Fruit fly (Drosophila melanogaster) whole organism, embryonic: ENCODE results near the gene nSMase.

ENCODE experiments used
- Adf1 ChIP-seq: fragments of 200-800 bp; sonication (Bioruptor generic); IDR thresholded peaks from 2 replicates; pipeline ENCODE4 v1.3.6; 2022; ENCODE audit warnings: missing biosample characterization, missing genetic modification characterization
- Atf-2 ChIP-seq: fragments of 200-800 bp; sonication (Bioruptor generic); optimal IDR thresholded peaks from 2 replicates; lab custom pipeline; 2016; ENCODE audit warnings: missing biosample characterization, missing genetic modification characterization
- Awh ChIP-seq: fragments of 200-800 bp; sonication (Bioruptor generic); IDR thresholded peaks from 2 replicates; pipeline ENCODE4, ENCODE4 v1.3.6; 2022; ENCODE audit warnings: missing biosample characterization, missing genetic modification characterization
- CG10366 ChIP-seq: fragments of 200-800 bp; sonication (Bioruptor generic); IDR thresholded peaks from 2 replicates; pipeline ENCODE4 v1.3.6; 2022; ENCODE audit warnings: missing biosample characterization, missing genetic modification characterization
- CG10462 ChIP-seq: fragments of 200-800 bp; sonication (Bioruptor generic); optimal IDR thresholded peaks from 2 replicates; lab custom pipeline; 2016; ENCODE audit warnings: missing biosample characterization, missing genetic modification characterization
- CG11695 ChIP-seq: fragments of 200-800 bp; sonication (Bioruptor generic); IDR thresholded peaks from 3 replicates; pipeline ENCODE4 v1.3.6; 2022; ENCODE audit warnings: missing biosample characterization, missing genetic modification characterization
- CG1233 ChIP-seq: fragments of 200-800 bp; sonication (Bioruptor generic); optimal IDR thresholded peaks from 4 replicates; lab custom pipeline; 2018; ENCODE audit warnings: missing biosample characterization, mild to moderate bottlenecking, missing genetic modification characterization
- CG14014 ChIP-seq: fragments of 200-800 bp; sonication (Bioruptor generic); IDR thresholded peaks from 2 replicates; pipeline ENCODE4 v1.3.6; 2022; ENCODE audit warnings: missing biosample characterization, missing genetic modification characterization
- CG1792 ChIP-seq: fragments of 200-800 bp; sonication (Bioruptor generic); optimal IDR thresholded peaks from 2 replicates; lab custom pipeline; 2016; ENCODE audit warnings: missing biosample characterization, missing genetic modification characterization
- CG18262 ChIP-seq: fragments of 200-800 bp; optimal IDR thresholded peaks from 3 replicates; lab custom pipeline; 2019; ENCODE audit warnings: missing biosample characterization, mild to moderate bottlenecking, missing genetic modification characterization, moderate library complexity
- CG18476 ChIP-seq: fragments of 200-800 bp; sonication (Bioruptor generic); optimal IDR thresholded peaks from 2 replicates; lab custom pipeline; 2016; ENCODE audit warnings: missing biosample characterization, mild to moderate bottlenecking, missing genetic modification characterization
- CG3065 ChIP-seq: fragments of 200-800 bp; sonication (Bioruptor generic); optimal IDR thresholded peaks from 2 replicates; lab custom pipeline; 2016; ENCODE audit warnings: missing biosample characterization, missing genetic modification characterization
- CG3163 ChIP-seq: fragments of 200-800 bp; sonication (Bioruptor generic); optimal IDR thresholded peaks from 3 replicates; lab custom pipeline; 2016; ENCODE audit warnings: missing biosample characterization, missing genetic modification characterization
- CG32772 ChIP-seq: fragments of 200-800 bp; sonication (Bioruptor generic); IDR thresholded peaks from 2 replicates; pipeline ENCODE4 v1.3.6; 2022; ENCODE audit warnings: missing biosample characterization, missing genetic modification characterization
- CG3995 ChIP-seq: fragments of 200-800 bp; sonication (Bioruptor generic); optimal IDR thresholded peaks from 3 replicates; lab custom pipeline; 2016; ENCODE audit warnings: missing biosample characterization, missing genetic modification characterization
- CG4707 ChIP-seq: fragments of 200-800 bp; sonication (Bioruptor generic); optimal IDR thresholded peaks from 2 replicates; lab custom pipeline; 2018; ENCODE audit warnings: missing biosample characterization, mild to moderate bottlenecking, missing genetic modification characterization, moderate library complexity
- CG4820 ChIP-seq: fragments of 200-800 bp; sonication (Bioruptor generic); optimal IDR thresholded peaks from 3 replicates; lab custom pipeline; 2016; ENCODE audit warnings: missing biosample characterization, missing genetic modification characterization
- CG6272 ChIP-seq: fragments of 200-800 bp; sonication (Bioruptor generic); IDR thresholded peaks from 2 replicates; pipeline ENCODE4 v1.3.6; 2022; ENCODE audit warnings: missing biosample characterization, missing genetic modification characterization
- CG8281 ChIP-seq: fragments of 200-800 bp; sonication (Bioruptor generic); optimal IDR thresholded peaks from 2 replicates; lab custom pipeline; 2018; ENCODE audit warnings: missing biosample characterization, mild to moderate bottlenecking, missing genetic modification characterization, moderate library complexity
- CG8290 ChIP-seq, 3 experiments: fragments of 200-800 bp; sonication (Bioruptor generic); optimal IDR thresholded peaks; 2 replicates each; lab custom pipeline; 2016 to 2019; ENCODE audit warnings: missing biosample characterization in 3 of 3, missing genetic modification characterization in 3 of 3, mild to moderate bottlenecking in 2 of 3, moderate library complexity in 1 of 3
- CG8944 ChIP-seq: fragments of 200-800 bp; sonication (Bioruptor generic); optimal IDR thresholded peaks from 3 replicates; lab custom pipeline; 2016; ENCODE audit warnings: missing biosample characterization, missing genetic modification characterization
- CG9876 ChIP-seq: fragments of 200-800 bp; sonication (Bioruptor generic); optimal IDR thresholded peaks from 2 replicates; lab custom pipeline; 2016; ENCODE audit warnings: missing biosample characterization, missing genetic modification characterization
- Chrac-16 ChIP-seq: fragments of 200-800 bp; sonication (Bioruptor generic); optimal IDR thresholded peaks from 3 replicates; lab custom pipeline; 2016; ENCODE audit warnings: missing biosample characterization, missing genetic modification characterization
- D19A ChIP-seq: fragments of 200-800 bp; optimal IDR thresholded peaks from 3 replicates; lab custom pipeline; 2019; ENCODE audit warnings: missing biosample characterization, mild to moderate bottlenecking, missing genetic modification characterization, moderate library complexity
- Dref ChIP-seq: fragments of 200-800 bp; sonication (Bioruptor generic); IDR thresholded peaks from 2 replicates; pipeline ENCODE4 v1.3.6; 2022; ENCODE audit warnings: missing biosample characterization, missing genetic modification characterization
- E2f1 ChIP-seq: fragments of 200-800 bp; sonication (Bioruptor generic); IDR thresholded peaks from 2 replicates; pipeline ENCODE4 v1.3.6; 2022; ENCODE audit warnings: missing biosample characterization, missing genetic modification characterization
- Med ChIP-seq: fragments of 200-800 bp; sonication (Bioruptor generic); peaks from one replicate; lab custom pipeline; 2016; ENCODE audit warnings: missing biosample characterization, missing genetic modification characterization, mild to moderate bottlenecking, inconsistent platforms, moderate library complexity
- Oli ChIP-seq: fragments of 200-800 bp; sonication (Bioruptor generic); optimal IDR thresholded peaks from 2 replicates; lab custom pipeline; 2018; ENCODE audit warnings: missing biosample characterization, mild to moderate bottlenecking, missing genetic modification characterization, moderate library complexity
- Pdp1 ChIP-seq, 2 experiments: fragments of 200-800 bp; sonication (Bioruptor generic); optimal IDR thresholded peaks; 3 replicates each; lab custom pipeline; 2016; ENCODE audit warnings: missing biosample characterization in 2 of 2, missing genetic modification characterization in 2 of 2, mild to moderate bottlenecking in 1 of 2, moderate library complexity in 1 of 2
- Rfx ChIP-seq: fragments of 200-800 bp; sonication (Bioruptor generic); IDR thresholded peaks from 2 replicates; pipeline ENCODE4 v1.3.6; 2022; ENCODE audit warnings: missing biosample characterization, missing genetic modification characterization
- Sin3A ChIP-seq: fragments of >200 bp; optimal IDR thresholded peaks from 2 replicates; lab custom pipeline; 2018
- amos ChIP-seq: fragments of 200-800 bp; sonication (Bioruptor generic); IDR thresholded peaks from 2 replicates; pipeline ENCODE4 v1.3.6; 2022; ENCODE audit warnings: missing biosample characterization, missing genetic modification characterization; ENCODE audit not compliant: partially characterized antibody
- az2 ChIP-seq: fragments of 200-800 bp; sonication (Bioruptor generic); optimal IDR thresholded peaks from 3 replicates; lab custom pipeline; 2016; ENCODE audit warnings: missing biosample characterization, missing genetic modification characterization
- bsh ChIP-seq, 2 experiments: fragments of 200-800 bp; sonication (Bioruptor generic); optimal IDR thresholded peaks; 2 replicates each; lab custom pipeline; 2017 to 2018; ENCODE audit warnings: mild to moderate bottlenecking in 2 of 2, missing biosample characterization in 2 of 2, missing genetic modification characterization in 2 of 2, moderate library complexity in 1 of 2
- ci ChIP-seq: fragments of 200-800 bp; sonication (Bioruptor generic); IDR thresholded peaks from 3 replicates; pipeline ENCODE4 v1.3.6; 2022; ENCODE audit warnings: missing biosample characterization, missing genetic modification characterization
- crp ChIP-seq, 2 experiments: fragments of 200-800 bp; sonication (Bioruptor generic); optimal IDR thresholded peaks; 2 replicates in 1 of 2; 3 replicates in 1 of 2; lab custom pipeline; 2017; ENCODE audit warnings: missing biosample characterization in 2 of 2, missing genetic modification characterization in 2 of 2, mild to moderate bottlenecking in 1 of 2, moderate library complexity in 1 of 2
- danr ChIP-seq: fragments of 200-800 bp; sonication (Bioruptor generic); IDR thresholded peaks from 2 replicates; pipeline ENCODE4 v1.3.6; 2022; ENCODE audit warnings: missing biosample characterization, missing genetic modification characterization
- grau ChIP-seq: fragments of 200-800 bp; optimal IDR thresholded peaks from 3 replicates; lab custom pipeline; 2019; ENCODE audit warnings: missing biosample characterization, mild to moderate bottlenecking, missing genetic modification characterization, moderate library complexity
- ham ChIP-seq: fragments of 200-800 bp; sonication (Bioruptor generic); IDR thresholded peaks from 2 replicates; pipeline ENCODE4 v1.3.6; 2022; ENCODE audit warnings: missing biosample characterization, missing genetic modification characterization
- hth ChIP-seq: fragments of >200 bp; optimal IDR thresholded peaks from 2 replicates; lab custom pipeline; 2017; ENCODE audit warnings: inconsistent platforms
- kay ChIP-seq: fragments of 200-800 bp; sonication (Bioruptor generic); optimal IDR thresholded peaks from 2 replicates; lab custom pipeline; 2016; ENCODE audit warnings: missing biosample characterization, missing genetic modification characterization
- lab ChIP-seq: fragments of 200-800 bp; sonication (Bioruptor generic); optimal IDR thresholded peaks from 3 replicates; lab custom pipeline; 2017; ENCODE audit warnings: missing biosample characterization, missing genetic modification characterization, mild to moderate bottlenecking, moderate library complexity, missing genetic modification reagents
- salm ChIP-seq: fragments of 200-800 bp; sonication (Bioruptor generic); optimal IDR thresholded peaks from 2 replicates; lab custom pipeline; 2018; ENCODE audit warnings: missing biosample characterization, mild to moderate bottlenecking, missing genetic modification characterization
- sisA ChIP-seq: fragments of 200-800 bp; sonication (Bioruptor generic); IDR thresholded peaks from 2 replicates; pipeline ENCODE4 v1.3.6; 2022; ENCODE audit warnings: missing biosample characterization, missing genetic modification characterization
- slou ChIP-seq: fragments of 200-800 bp; sonication (Bioruptor generic); optimal IDR thresholded peaks from 3 replicates; lab custom pipeline; 2016; ENCODE audit warnings: missing biosample characterization, missing genetic modification characterization
- stc ChIP-seq: fragments of 200-800 bp; sonication (Bioruptor generic); IDR thresholded peaks from 2 replicates; pipeline ENCODE4 v1.3.6; 2022; ENCODE audit warnings: missing biosample characterization, missing genetic modification characterization
- tll ChIP-seq, 2 experiments: fragments of 200-800 bp in 1 of 2; fragments of >200 bp in 1 of 2; sonication (Bioruptor generic) in 1 of 2; optimal IDR thresholded peaks; 2 replicates each; lab custom pipeline; 2017 to 2019; ENCODE audit warnings: missing biosample characterization in 2 of 2, missing genetic modification characterization in 2 of 2, mild to moderate bottlenecking in 1 of 2, moderate library complexity in 1 of 2
- tx ChIP-seq: fragments of 200-800 bp; sonication (Bioruptor generic); optimal IDR thresholded peaks from 2 replicates; lab custom pipeline; 2016; ENCODE audit warnings: missing biosample characterization, missing genetic modification characterization
- unc-4 ChIP-seq: fragments of 200-800 bp; sonication (Bioruptor generic); IDR thresholded peaks from 2 replicates; pipeline ENCODE4 v1.3.6; 2022; ENCODE audit warnings: missing biosample characterization, missing genetic modification characterization; ENCODE audit not compliant: partially characterized antibody
- wek ChIP-seq: fragments of 200-800 bp; sonication (Bioruptor generic); optimal IDR thresholded peaks from 3 replicates; lab custom pipeline; 2018; ENCODE audit warnings: missing biosample characterization, mild to moderate bottlenecking, missing genetic modification characterization, moderate library complexity

nSMase gene

dm6 chr3L:3178530-3179096 is 40.3 kb upstream of the nSMase start, which contains the start of the genes MnM and Girdin (continued):
- TF ChIP-seq CG14014 (peak; percentile 37; the same call in 1 of the 2 replicates), ci (peak; percentile 53; the same call in 1 of the 3 replicates), Dref (GFP tag; lab: Robert Waterston, UW) (peak; percentile 68), Pdp1 (GFP tag; optimal IDR thresholded peaks at IDR 0.05; lab: Kevin White, UChicago) (peak; percentile 67 to 69), CG10462 (peak; percentile 55), hth (lab: Kevin White, UChicago) (no peak), slou (GFP tag; lab: Kevin White, UChicago) (no peak), CG11695 (GFP tag; lab: Robert Waterston, UW) (no peak), tx (GFP tag; lab: Kevin White, UChicago) (peak; percentile 74), Oli (peak; percentile 27), CG8944 (GFP tag; lab: Kevin White, UChicago) (peak; percentile 66), unc-4 (GFP tag; lab: Robert Waterston, UW) (peak; percentile 87), stc (GFP tag; lab: Robert Waterston, UW) (no peak), Chrac-16 (GFP tag; lab: Kevin White, UChicago) (peak; percentile 61), CG10366 (GFP tag; lab: Robert Waterston, UW) (peak; percentile 55), CG1233 (GFP tag; lab: Kevin White, UChicago) (no peak), E2f1 (GFP tag; lab: Robert Waterston, UW) (peak; percentile 25; the same call in 1 of the 2 replicates), danr (GFP tag; lab: Robert Waterston, UW) (no peak), lab (GFP tag; lab: Kevin White, UChicago) (no peak), CG6272 (GFP tag; lab: Robert Waterston, UW) (peak; percentile 41; the same call in 1 of the 2 replicates), D19A (no peak), CG1792 (peak; percentile 17), kay (GFP tag; lab: Kevin White, UChicago) (peak; percentile 44), CG18262 (no peak), Sin3A (lab: Kevin White, UChicago) (peak; percentile 99), Med (peak; percentile 94), CG8290 (GFP tag; optimal IDR thresholded peaks at IDR 0.05; lab: Kevin White, UChicago) (peak; percentile 41), CG8290 (tag; optimal IDR thresholded peaks at IDR 0.05; lab: Kevin White, UChicago) (peak in 1 of 2 experiments; percentile 25), wek (GFP tag; lab: Kevin White, UChicago) (no peak), CG3065 (GFP tag; lab: Kevin White, UChicago) (no peak), az2 (GFP tag; lab: Kevin White, UChicago) (peak; percentile 56), crp (GFP tag; optimal IDR thresholded peaks at IDR 0.05; lab: Kevin White, UChicago) (peak in 1 of 2 experiments; percentile 35), CG9876 (GFP tag; lab: Kevin White, UChicago) (peak; percentile 60), bsh (GFP tag; optimal IDR thresholded peaks at IDR 0.05; lab: Kevin White, UChicago) (peak in 1 of 2 experiments; percentile 41), grau (tag; lab: Kevin White, UChicago) (peak; percentile 74), Awh (GFP tag; lab: Robert Waterston, UW) (no peak), CG32772 (GFP tag; lab: Robert Waterston, UW) (peak; percentile 44; the same call in 1 of the 2 replicates), Atf-2 (GFP tag; lab: Kevin White, UChicago) (peak; percentile 70), amos (peak; percentile 79), ham (GFP tag; lab: Robert Waterston, UW) (no peak), sisA (GFP tag; lab: Robert Waterston, UW) (peak; percentile 56), CG3163 (GFP tag; lab: Kevin White, UChicago) (peak; percentile 77), tll (GFP tag; optimal IDR thresholded peaks at IDR 0.05; lab: Kevin White, UChicago) (peak; percentile 53 to 97), Rfx (GFP tag; lab: Robert Waterston, UW) (peak; percentile 75), CG8281 (tag; lab: Kevin White, UChicago) (no peak), Adf1 (GFP tag; lab: Robert Waterston, UW) (no peak), CG3995 (GFP tag; lab: Kevin White, UChicago) (peak; percentile 86), salm (no peak), CG18476 (GFP tag; lab: Kevin White, UChicago) (no peak), CG4820 (GFP tag; lab: Kevin White, UChicago) (peak; percentile 45), CG4707 (GFP tag; lab: Kevin White, UChicago) (no peak)
